Fruit fly (Drosophila melanogaster) whole organism, wandering third instar larva: ENCODE data around the gene Ankle2.

Experiments
- Abd-B ChIP-seq: fragments of >200 bp; optimal IDR thresholded peaks from 2 replicates; lab custom pipeline; 2017; ENCODE audit warnings: missing biosample characterization, missing genetic modification characterization
- CG32264 ChIP-seq: fragments of 200-800 bp; sonication (Bioruptor generic); optimal IDR thresholded peaks from 2 replicates; lab custom pipeline; 2016; ENCODE audit warnings: missing biosample characterization, missing genetic modification characterization
- CG9705 ChIP-seq: fragments of 200-800 bp; sonication (Bioruptor generic); optimal IDR thresholded peaks from 2 replicates; lab custom pipeline; 2018; ENCODE audit warnings: missing biosample characterization, mild to moderate bottlenecking, missing genetic modification characterization
- CrebA ChIP-seq: fragments of 200-800 bp; sonication (Bioruptor generic); optimal IDR thresholded peaks from 2 replicates; lab custom pipeline; 2016; ENCODE audit warnings: missing biosample characterization, mild to moderate bottlenecking, missing genetic modification characterization, borderline replicate concordance
- Dfd ChIP-seq: fragments of >200 bp; optimal IDR thresholded peaks from 2 replicates; lab custom pipeline; 2017; ENCODE audit warnings: missing biosample characterization, missing genetic modification characterization
- Dif ChIP-seq: fragments of 200-275, 200-300 bp; sonication (Bioruptor generic); optimal IDR thresholded peaks from 2 replicates; lab custom pipeline; 2018; ENCODE audit warnings: missing biosample characterization, missing genetic modification characterization; ENCODE audit not compliant: partially characterized antibody
- GATAd ChIP-seq: sonication (Bioruptor generic); optimal IDR thresholded peaks from 2 replicates; lab custom pipeline; 2016; ENCODE audit warnings: missing biosample characterization, missing genetic modification characterization
- HLH106 ChIP-seq: fragments of 200-800 bp; optimal IDR thresholded peaks from 3 replicates; lab custom pipeline; 2019; ENCODE audit warnings: missing biosample characterization, mild to moderate bottlenecking, missing genetic modification characterization, moderate library complexity
- Hnf4 ChIP-seq: fragments of 200-800 bp; sonication (Bioruptor generic); optimal IDR thresholded peaks from 2 replicates; lab custom pipeline; 2016; ENCODE audit warnings: missing biosample characterization, mild to moderate bottlenecking, missing genetic modification characterization
- Hr78 ChIP-seq: fragments of >200 bp; optimal IDR thresholded peaks from 2 replicates; lab custom pipeline; 2017; ENCODE audit warnings: missing biosample characterization, missing genetic modification characterization
- Hr83 ChIP-seq: fragments of 200-300 bp; sonication (Bioruptor generic); optimal IDR thresholded peaks from 2 replicates; lab custom pipeline; 2016; ENCODE audit warnings: missing biosample characterization, mild to moderate bottlenecking, missing genetic modification characterization, moderate library complexity; ENCODE audit not compliant: poor library complexity, severe bottlenecking
- Jra ChIP-seq: sonication (Bioruptor generic); optimal IDR thresholded peaks from 2 replicates; lab custom pipeline; 2016; ENCODE audit warnings: missing biosample characterization, missing genetic modification characterization
- Mio ChIP-seq: sonication (Bioruptor generic); optimal IDR thresholded peaks from 2 replicates; lab custom pipeline; 2016; ENCODE audit warnings: missing biosample characterization, missing genetic modification characterization
- Myc ChIP-seq: fragments of >200 bp; optimal IDR thresholded peaks from 2 replicates; lab custom pipeline; 2017
- N ChIP-seq: fragments of >200 bp; optimal IDR thresholded peaks from 2 replicates; lab custom pipeline; 2018; ENCODE audit warnings: missing biosample characterization, missing external identifiers, missing genetic modification characterization
- OdsH ChIP-seq: fragments of 200-800 bp; sonication (Bioruptor generic); optimal IDR thresholded peaks from 2 replicates; lab custom pipeline; 2016; ENCODE audit warnings: missing biosample characterization, mild to moderate bottlenecking, missing genetic modification characterization
- Rel ChIP-seq, 2 experiments: fragments of 200-800 bp; sonication (Bioruptor generic) in 1 of 2; optimal IDR thresholded peaks; 2 replicates in 1 of 2; 3 replicates in 1 of 2; lab custom pipeline; 2016 to 2019; ENCODE audit warnings: mild to moderate bottlenecking in 2 of 2, missing biosample characterization in 2 of 2, missing genetic modification characterization in 2 of 2, moderate library complexity in 1 of 2
- Sp1 ChIP-seq: fragments of 200-800 bp; sonication (Bioruptor generic); optimal IDR thresholded peaks from 3 replicates; lab custom pipeline; 2019; ENCODE audit warnings: missing biosample characterization, mild to moderate bottlenecking, missing genetic modification characterization, moderate library complexity
- Vsx2 ChIP-seq: fragments of 200-300, 225-300 bp; sonication (Bioruptor generic); optimal IDR thresholded peaks from 2 replicates; lab custom pipeline; 2018; ENCODE audit warnings: missing biosample characterization, missing genetic modification characterization; ENCODE audit not compliant: partially characterized antibody
- br ChIP-seq: fragments of 200-800 bp; sonication (Bioruptor generic); optimal IDR thresholded peaks from 2 replicates; lab custom pipeline; 2016; ENCODE audit warnings: missing biosample characterization, missing genetic modification characterization
- brk ChIP-seq: fragments of 200-800 bp; sonication (Bioruptor generic); optimal IDR thresholded peaks from 2 replicates; lab custom pipeline; 2016; ENCODE audit warnings: missing biosample characterization, mild to moderate bottlenecking, missing genetic modification characterization
- dl ChIP-seq, 2 experiments: fragments of 175-275, 200-275 bp in 1 of 2; fragments of 200-275 bp in 1 of 2; sonication (Bioruptor generic); optimal IDR thresholded peaks; lab custom pipeline; 2018; ENCODE audit warnings: mild to moderate bottlenecking in 2 of 2, missing biosample characterization in 2 of 2, missing genetic modification characterization in 2 of 2, moderate library complexity in 2 of 2; ENCODE audit not compliant: partially characterized antibody in 2 of 2, insufficient read depth in 1 of 2
- dmrt93B ChIP-seq: fragments of 200-800 bp; sonication (Bioruptor generic); optimal IDR thresholded peaks from 2 replicates; lab custom pipeline; 2018; ENCODE audit warnings: missing biosample characterization, mild to moderate bottlenecking, missing genetic modification characterization
- ey ChIP-seq: fragments of 200-800 bp; sonication (Bioruptor generic); optimal IDR thresholded peaks from 2 replicates; lab custom pipeline; 2016; ENCODE audit warnings: missing biosample characterization, missing genetic modification characterization
- foxo ChIP-seq, 2 experiments: fragments of 200-800 bp; sonication (Bioruptor generic); optimal IDR thresholded peaks; 2 replicates in 1 of 2; 3 replicates in 1 of 2; lab custom pipeline; 2016 to 2017; ENCODE audit warnings: missing biosample characterization in 2 of 2, missing genetic modification characterization in 2 of 2
- h ChIP-seq: fragments of 200-800 bp; sonication (Bioruptor generic); optimal IDR thresholded peaks from 3 replicates; lab custom pipeline; 2016; ENCODE audit warnings: missing biosample characterization, mild to moderate bottlenecking, missing genetic modification characterization
- jim ChIP-seq: fragments of 175-275, 200-325 bp; sonication (Bioruptor generic); optimal IDR thresholded peaks from 2 replicates; lab custom pipeline; 2016; ENCODE audit warnings: missing biosample characterization, mild to moderate bottlenecking, missing genetic modification characterization
- lola ChIP-seq: fragments of >200 bp; optimal IDR thresholded peaks from 2 replicates; lab custom pipeline; 2017; ENCODE audit warnings: missing biosample characterization, missing genetic modification characterization
- pan ChIP-seq: fragments of >200 bp; optimal IDR thresholded peaks from 2 replicates; lab custom pipeline; 2017
- psq ChIP-seq: fragments of 200-800 bp; sonication (Bioruptor generic); optimal IDR thresholded peaks from 3 replicates; lab custom pipeline; 2017; ENCODE audit warnings: missing biosample characterization, mild to moderate bottlenecking, missing genetic modification characterization, moderate library complexity
- rgr ChIP-seq: fragments of 200-800 bp; sonication (Bioruptor generic); optimal IDR thresholded peaks from 3 replicates; lab custom pipeline; 2016; ENCODE audit warnings: missing biosample characterization, mild to moderate bottlenecking, missing genetic modification characterization
- sage ChIP-seq: fragments of 200-800 bp; sonication (Bioruptor generic); optimal IDR thresholded peaks from 2 replicates; lab custom pipeline; 2016; ENCODE audit warnings: missing biosample characterization, mild to moderate bottlenecking, missing genetic modification characterization
- sv ChIP-seq: fragments of 200-800 bp; sonication (Bioruptor generic); optimal IDR thresholded peaks from 3 replicates; lab custom pipeline; 2016; ENCODE audit warnings: missing biosample characterization, missing genetic modification characterization
- usp ChIP-seq: fragments of >200 bp; optimal IDR thresholded peaks from 2 replicates; lab custom pipeline; 2017; ENCODE audit warnings: missing biosample characterization, missing genetic modification characterization
- woc ChIP-seq: sonication (Bioruptor generic); optimal IDR thresholded peaks from 2 replicates; lab custom pipeline; 2016; ENCODE audit warnings: missing biosample characterization, mild to moderate bottlenecking, missing genetic modification characterization

Ankle2 gene

dm6 chrX:17581606-17582281 is 2.7 kb upstream of the Ankle2 start:
- TF ChIP-seq Hr83 (GFP tag; lab: Kevin White, UChicago) (no peak), dl (GFP tag; optimal IDR thresholded peaks at IDR 0.05; lab: Kevin White, UChicago; ENCODE audit: insufficient read depth in 1 of 2, partially characterized antibody in 2 of 2) (no peak), ey (no peak), usp (no peak), pan (lab: Kevin White, UChicago) (no peak), h (GFP tag; lab: Kevin White, UChicago) (no peak), Hr78 (GFP tag; lab: Kevin White, UChicago) (no peak), psq (GFP tag; lab: Kevin White, UChicago) (peak; percentile 46), Jra (GFP tag; lab: Kevin White, UChicago) (no peak), woc (GFP tag; lab: Kevin White, UChicago) (no peak), jim (GFP tag; lab: Kevin White, UChicago) (no peak), Dif (no peak), GATAd (GFP tag; lab: Kevin White, UChicago) (no peak), sv (GFP tag; lab: Kevin White, UChicago) (no peak), CrebA (GFP tag; lab: Kevin White, UChicago) (no peak), rgr (GFP tag; lab: Kevin White, UChicago) (peak; percentile 38), CG32264 (GFP tag; lab: Kevin White, UChicago) (no peak), Rel (GFP tag; optimal IDR thresholded peaks at IDR 0.05; lab: Kevin White, UChicago) (no peak), Rel (tag; optimal IDR thresholded peaks at IDR 0.05; lab: Kevin White, UChicago) (no peak), sage (GFP tag; lab: Kevin White, UChicago) (no peak), Vsx2 (GFP tag; lab: Kevin White, UChicago) (no peak), Dfd (GFP tag; lab: Kevin White, UChicago) (no peak), Sp1 (GFP tag; lab: Kevin White, UChicago) (no peak), Abd-B (GFP tag; lab: Kevin White, UChicago) (no peak), OdsH (GFP tag; lab: Kevin White, UChicago) (peak; percentile 14), Hnf4 (no peak), CG9705 (GFP tag; lab: Kevin White, UChicago) (no peak), N (GFP tag; lab: Kevin White, UChicago) (no peak), foxo (GFP tag; optimal IDR thresholded peaks at IDR 0.05; lab: Kevin White, UChicago) (peak in 1 of 2 experiments; percentile 16), Mio (no peak), dmrt93B (no peak), HLH106 (no peak), Myc (lab: Kevin White, UChicago) (no peak), br (GFP tag; lab: Kevin White, UChicago) (no peak)

DNA sequence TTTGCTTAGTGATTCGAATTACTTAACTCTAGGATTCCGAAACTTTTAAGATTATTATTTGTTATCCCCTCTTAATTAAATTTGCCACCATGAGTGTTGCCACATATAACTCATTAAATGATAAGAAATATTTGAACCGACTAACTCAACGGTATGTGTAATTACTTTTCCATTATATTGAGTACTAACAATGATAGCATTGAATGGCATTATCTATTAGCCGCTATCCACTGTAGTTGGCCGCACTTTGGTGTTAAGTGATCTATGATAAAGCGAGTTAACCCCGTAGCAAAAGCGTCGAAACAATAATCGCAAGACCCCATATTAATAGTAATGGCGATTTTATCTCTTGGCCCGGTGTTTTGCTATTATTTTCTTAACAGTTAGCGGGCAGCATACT is 1.9 kb upstream of the Ankle2 start:
- no peak for TF ChIP-seq OdsH (GFP tag; lab: Kevin White, UChicago)
- TF ChIP-seq N (GFP tag; lab: Kevin White, UChicago): no peak
- TF ChIP-seq lola (GFP tag; lab: Kevin White, UChicago): no peak
- TF ChIP-seq jim (GFP tag; lab: Kevin White, UChicago): no peak
- TF ChIP-seq brk (GFP tag; lab: Kevin White, UChicago): no peak
- no peak for TF ChIP-seq dmrt93B
- TF ChIP-seq Vsx2 (GFP tag; lab: Kevin White, UChicago): no peak
- no peak for TF ChIP-seq psq (GFP tag; lab: Kevin White, UChicago)
- no peak for TF ChIP-seq Hr78 (GFP tag; lab: Kevin White, UChicago)
- TF ChIP-seq sage (GFP tag; lab: Kevin White, UChicago): no peak
- TF ChIP-seq br (GFP tag; lab: Kevin White, UChicago): no peak
- no peak for TF ChIP-seq ey
- no peak for TF ChIP-seq Abd-B (GFP tag; lab: Kevin White, UChicago)
- TF ChIP-seq Hr83 (GFP tag; lab: Kevin White, UChicago): no peak
- TF ChIP-seq h (GFP tag; lab: Kevin White, UChicago): no peak
- no peak for TF ChIP-seq Jra (GFP tag; lab: Kevin White, UChicago)
- TF ChIP-seq Dfd (GFP tag; lab: Kevin White, UChicago): no peak
- no peak for TF ChIP-seq sv (GFP tag; lab: Kevin White, UChicago)
- TF ChIP-seq Rel (GFP tag; optimal IDR thresholded peaks at IDR 0.05; lab: Kevin White, UChicago): no peak
- no peak for TF ChIP-seq Rel (tag; optimal IDR thresholded peaks at IDR 0.05; lab: Kevin White, UChicago)
